Worm (Caenorhabditis elegans) whole organism, L3 larva: ENCODE results near the gene srt-31.

Source experiments
- aly-2 ChIP-seq: fragments of 150-350 bp; optimal IDR thresholded peaks from 2 replicates; lab custom pipeline; 2014; ENCODE audit warnings: missing biosample characterization, missing genetic modification characterization
- ama-1 ChIP-seq: fragments of 150-350 bp; optimal IDR thresholded peaks from 2 replicates; lab custom pipeline; 2018
- ceh-82 ChIP-seq: fragments of 150-350 bp; optimal IDR thresholded peaks from 2 replicates; lab custom pipeline; 2014; ENCODE audit warnings: missing biosample characterization, missing genetic modification characterization
- daf-12 ChIP-seq: fragments of 150-350 bp; optimal IDR thresholded peaks from 2 replicates; lab custom pipeline; 2014; ENCODE audit warnings: missing biosample characterization, missing genetic modification reagents, missing genetic modification characterization
- elt-2 ChIP-seq: sonication (generic microtip); optimal IDR thresholded peaks from 2 replicates; lab custom pipeline; 2016; ENCODE audit warnings: missing genetic modification reagents, mild to moderate bottlenecking, missing genetic modification characterization, missing compliant biosample characterization
- eor-1 ChIP-seq, 2 experiments: fragments of 150-350 bp; optimal IDR thresholded peaks; 2 replicates each; lab custom pipeline; 2014 to 2018; ENCODE audit warnings: missing biosample characterization in 2 of 2, missing genetic modification characterization in 2 of 2
- mml-1 ChIP-seq: fragments of 150-350 bp; sonication (generic microtip); optimal IDR thresholded peaks from 3 replicates; lab custom pipeline; 2014; ENCODE audit warnings: missing biosample characterization, missing genetic modification characterization
- nhr-23 ChIP-seq: fragments of 150-350 bp; optimal IDR thresholded peaks from 2 replicates; lab custom pipeline; 2014; ENCODE audit warnings: missing biosample characterization, missing genetic modification reagents, missing genetic modification characterization
- nhr-43 ChIP-seq: sonication (generic microtip); optimal IDR thresholded peaks from 2 replicates; lab custom pipeline; 2016; ENCODE audit warnings: mild to moderate bottlenecking, missing genetic modification characterization, missing compliant biosample characterization; ENCODE audit not compliant: poor library complexity, severe bottlenecking
- pqm-1 ChIP-seq: fragments of 150-350 bp; optimal IDR thresholded peaks from 2 replicates; lab custom pipeline; 2017; ENCODE audit warnings: missing biosample characterization, missing genetic modification characterization, inconsistent platforms
- skn-1 ChIP-seq: fragments of 150-350 bp; optimal IDR thresholded peaks from 2 replicates; lab custom pipeline; 2014; ENCODE audit warnings: missing biosample characterization, missing genetic modification characterization
- snpc-4 ChIP-seq: fragments of 150-350 bp; optimal IDR thresholded peaks from 2 replicates; lab custom pipeline; 2014; ENCODE audit warnings: missing biosample characterization, missing genetic modification characterization
- ztf-11 ChIP-seq: fragments of 150-350 bp; optimal IDR thresholded peaks from 2 replicates; lab custom pipeline; 2014; ENCODE audit warnings: missing biosample characterization, missing genetic modification characterization

DNA sequence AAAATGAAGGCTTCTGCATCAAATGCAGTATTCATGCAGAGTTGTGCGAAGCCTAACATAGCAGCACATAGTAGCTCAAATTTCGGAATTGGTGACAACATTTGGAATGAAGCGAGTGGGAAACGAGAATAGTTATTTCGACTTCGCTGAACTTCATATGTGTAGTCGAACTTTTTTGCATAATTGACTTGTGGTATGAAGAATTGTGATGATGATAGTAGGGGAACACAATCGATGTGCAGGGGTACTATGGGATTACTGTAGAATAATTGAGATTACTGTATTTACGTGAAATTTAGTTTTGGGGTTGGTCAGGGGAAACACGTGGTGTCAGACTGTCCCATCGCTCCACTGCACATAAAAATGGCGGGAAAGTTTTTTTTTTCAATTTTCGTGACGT, 31.8 kb upstream of the srt-31 start, which contains the start of gene B0554.7:
- TF ChIP-seq ztf-11 (tag; lab: Kevin White, UChicago) (no peak), daf-12 (no peak), ama-1 (lab: Kevin White, UChicago) (no peak), snpc-4 (tag; lab: Kevin White, UChicago) (no peak), ceh-82 (tag; lab: Kevin White, UChicago) (no peak), pqm-1 (tag; lab: Kevin White, UChicago) (no peak), nhr-43 (tag; lab: Kevin White, UChicago) (no peak), eor-1 (tag; optimal IDR thresholded peaks at IDR 0.05; lab: Kevin White, UChicago) (no peak), skn-1 (no peak), mml-1 (tag; lab: Kevin White, UChicago) (no peak), elt-2 (no peak), nhr-23 (tag; lab: Kevin White, UChicago) (no peak), aly-2 (tag; lab: Kevin White, UChicago) (no peak)
